Fruit fly (Drosophila melanogaster): ENCODE measurements around the gene COX8.

DNA sequence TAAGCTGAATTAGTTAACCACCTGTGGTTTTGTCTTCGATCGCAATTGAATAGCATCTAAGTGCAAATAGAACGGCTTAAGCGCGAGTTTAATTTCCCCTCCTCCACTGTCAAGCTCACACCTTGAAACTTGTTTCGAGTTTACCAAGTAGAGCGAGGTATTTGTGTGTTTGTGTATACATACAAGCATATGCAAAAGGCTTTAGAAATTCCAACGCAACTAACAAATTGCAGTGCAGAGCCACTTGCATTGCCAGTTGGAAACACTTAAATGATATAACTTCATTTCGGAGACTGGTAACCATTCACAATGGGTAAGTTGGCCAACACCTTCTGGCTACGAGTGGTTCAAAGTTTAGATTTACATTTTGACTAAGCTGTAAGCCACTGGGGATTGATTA, 31.3 kb downstream of the COX8 start:
- no peak for TF ChIP-seq Blimp-1 (GFP tag; optimal IDR thresholded peaks at IDR 0.05)
- no peak for TF ChIP-seq acj6 (GFP tag; optimal IDR thresholded peaks at IDR 0.05)
- TF ChIP-seq salr (GFP tag; optimal IDR thresholded peaks at IDR 0.05), result no peak
- TF ChIP-seq dsx (GFP tag; optimal IDR thresholded peaks at IDR 0.05; ENCODE audit: poor library complexity, severe bottlenecking), result no peak
- TF ChIP-seq CG6792 (GFP tag; optimal IDR thresholded peaks at IDR 0.05), result no peak
- no peak for TF ChIP-seq vri (GFP tag; optimal IDR thresholded peaks at IDR 0.05)
- TF ChIP-seq CG6854 (GFP tag; optimal IDR thresholded peaks at IDR 0.05), result no peak
- no peak for TF ChIP-seq CG11294 (GFP tag; IDR thresholded peaks at IDR 0.05)
- no peak for TF ChIP-seq Gug (GFP tag; IDR thresholded peaks at IDR 0.05)
- TF ChIP-seq achi (GFP tag; optimal IDR thresholded peaks at IDR 0.05), result no peak
